Worm (Caenorhabditis elegans): ENCODE measurements around the gene F41H10.1.

F41H10.1 gene

DNA sequence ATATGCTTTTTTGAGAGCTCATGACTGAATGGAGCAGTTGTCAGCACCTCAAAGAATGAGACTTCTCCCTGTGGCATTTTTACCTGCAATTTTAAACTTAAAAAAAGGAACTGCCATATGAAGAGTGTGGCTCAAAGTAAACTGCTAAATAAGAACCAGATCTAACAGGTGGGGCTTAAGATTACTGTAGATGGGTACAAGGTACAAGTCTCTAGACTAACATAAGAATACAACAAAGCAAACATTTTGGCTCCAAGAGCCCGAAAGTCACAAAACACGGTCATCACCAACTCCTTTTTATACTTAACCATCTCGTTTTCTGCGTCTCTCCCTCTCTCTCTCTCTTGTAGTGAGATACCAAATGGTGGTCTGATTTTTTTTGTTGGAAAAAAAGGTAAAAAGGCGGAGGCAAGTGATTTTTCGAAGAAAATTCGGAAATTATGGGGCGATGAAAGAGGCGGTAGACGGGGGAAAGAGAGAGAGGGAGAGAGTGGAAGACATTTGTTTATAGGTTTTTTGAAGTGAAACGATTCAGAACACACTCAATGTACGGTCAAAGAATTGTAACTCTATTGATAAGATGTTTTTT, 5.9 kb downstream of the F41H10.1 start, which contains the start of gene elo-6:
TSS of gene elo-6 (minus strand) at position 83 of the 589 bp plus-strand sequence.
- TF ChIP-seq aly-2 (tag; optimal IDR thresholded peaks at IDR 0.05) (no peak), tbx-2 (tag; optimal IDR thresholded peaks at IDR 0.05) (peak; percentile 1), snpc-4 (tag; optimal IDR thresholded peaks at IDR 0.05) (no peak), elt-2 (tag; optimal IDR thresholded peaks at IDR 0.05) (peak; percentile 59), mab-9 (GFP tag; IDR thresholded peaks at IDR 0.05) (no peak), nhr-90 (tag; optimal IDR thresholded peaks at IDR 0.05; ENCODE audit: poor library complexity) (peak; percentile 18), efl-1 (optimal IDR thresholded peaks at IDR 0.05) (peak in 1 of 2 experiments; percentile 4), efl-1 (GFP tag; optimal IDR thresholded peaks at IDR 0.05 in 1 of 2) (peak in 1 of 2 experiments; percentile 48), pqm-1 (tag; optimal IDR thresholded peaks at IDR 0.05) (no peak), nhr-77 (tag; optimal IDR thresholded peaks at IDR 0.05) (peak; percentile 43), lin-14 (GFP tag; optimal IDR thresholded peaks at IDR 0.05) (peak; percentile 79), snu-23 (GFP tag; optimal IDR thresholded peaks at IDR 0.05) (peak; percentile 33), lin-35 (GFP tag; optimal IDR thresholded peaks at IDR 0.05) (peak in 1 of 2 experiments; percentile 46), nhr-71 (tag; optimal IDR thresholded peaks at IDR 0.05) (peak; percentile 58), nhr-85 (tag) (peak; percentile 84), lsy-2 (tag; optimal IDR thresholded peaks at IDR 0.05) (peak in 1 of 2 experiments; percentile 32), xbp-1 (tag; optimal IDR thresholded peaks at IDR 0.05) (peak; percentile 2), nhr-20 (tag; optimal IDR thresholded peaks at IDR 0.05) (peak; percentile 45), mep-1 (tag; optimal IDR thresholded peaks at IDR 0.05) (peak; percentile 40), blmp-1 (tag; optimal IDR thresholded peaks at IDR 0.05) (peak; percentile 32), isw-1 (GFP tag; IDR thresholded peaks at IDR 0.05) (no peak)

- no peak for TF ChIP-seq dpl-1 (GFP tag; optimal IDR thresholded peaks at IDR 0.05)
- TF ChIP-seq jun-1 (tag; optimal IDR thresholded peaks at IDR 0.05) = no peak
- no peak for TF ChIP-seq mab-9 (GFP tag; IDR thresholded peaks at IDR 0.05)
- peak; percentile 47 for TF ChIP-seq nhr-85 (tag)
- no peak for TF ChIP-seq aly-2 (tag; optimal IDR thresholded peaks at IDR 0.05)
- TF ChIP-seq tlp-1 (tag; optimal IDR thresholded peaks at IDR 0.05) = no peak
- peak; percentile 19 for TF ChIP-seq lin-14 (GFP tag; optimal IDR thresholded peaks at IDR 0.05)
- no peak for TF ChIP-seq ceh-90 (tag; optimal IDR thresholded peaks at IDR 0.05)
- TF ChIP-seq lin-15B (tag; optimal IDR thresholded peaks at IDR 0.05) = no peak
- no peak for TF ChIP-seq unc-86 (tag; optimal IDR thresholded peaks at IDR 0.05)
- no peak for TF ChIP-seq efl-3 (GFP tag; optimal IDR thresholded peaks at IDR 0.05)
- TF ChIP-seq tbx-2 (tag; optimal IDR thresholded peaks at IDR 0.05) = no peak
- no peak for TF ChIP-seq ama-1 (optimal IDR thresholded peaks at IDR 0.05)
- no peak for TF ChIP-seq unc-30 (tag; optimal IDR thresholded peaks at IDR 0.05)
- no peak for TF ChIP-seq skn-1 (tag; optimal IDR thresholded peaks at IDR 0.05)
- no peak for TF ChIP-seq fkh-4 (tag; optimal IDR thresholded peaks at IDR 0.05; ENCODE audit: borderline replicate concordance)
- TF ChIP-seq nhr-237 (tag; optimal IDR thresholded peaks at IDR 0.05) = no peak
- TF ChIP-seq elt-2 (tag; optimal IDR thresholded peaks at IDR 0.05) = no peak
These were observed 7.2 kb downstream of the F41H10.1 start for ce11 chrIV:5389951-5390350.

- TF ChIP-seq ceh-90 (tag; optimal IDR thresholded peaks at IDR 0.05) = no peak
These were observed 8.9 kb downstream of the F41H10.1 start, which contains the start of the genes htp-1 and ZK616.5 for ce11 chrIV:5391507-5392057. Gene htp-1 (minus strand): TSS chrIV:5391557. Gene ZK616.5 (plus strand): TSS chrIV:5391929.

ce11 chrIV:5393566-5393965, 10.9 kb downstream of the F41H10.1 start:
- no peak for TF ChIP-seq unc-62 (GFP tag; optimal IDR thresholded peaks at IDR 0.05)
- peak in 1 of 2 experiments; percentile 43 for TF ChIP-seq lin-35 (GFP tag; optimal IDR thresholded peaks at IDR 0.05)
- no peak for TF ChIP-seq ama-1 (optimal IDR thresholded peaks at IDR 0.05)
- no peak for TF ChIP-seq lir-3 (tag; optimal IDR thresholded peaks at IDR 0.05; ENCODE audit: poor library complexity)
- TF ChIP-seq ceh-88 (GFP tag; IDR thresholded peaks at IDR 0.05) = no peak
- TF ChIP-seq nhr-84 (tag; optimal IDR thresholded peaks at IDR 0.05) = no peak
- TF ChIP-seq nhr-71 (tag; optimal IDR thresholded peaks at IDR 0.05) = peak; percentile 18
- no peak for TF ChIP-seq ceh-63 (GFP tag; optimal IDR thresholded peaks at IDR 0.05)
- no peak for TF ChIP-seq ces-1 (GFP tag; optimal IDR thresholded peaks at IDR 0.05)
- peak; percentile 54 for TF ChIP-seq elt-2 (tag; optimal IDR thresholded peaks at IDR 0.05)
